Worm (Caenorhabditis elegans) whole organism, L4 larva: ENCODE results near the gene ivns-1.

Experiments
- D1046.2 ChIP-seq: fragments of 200-800 bp; sonication (Bioruptor generic); IDR thresholded peaks from 2 replicates; pipeline ENCODE4 v1.3.6; 2022; ENCODE audit warnings: missing genetic modification characterization, missing compliant biosample characterization
- F10B5.3 ChIP-seq: sonication (generic microtip); optimal IDR thresholded peaks from 2 replicates; lab custom pipeline; 2016; ENCODE audit warnings: mild to moderate bottlenecking, missing genetic modification characterization, missing compliant biosample characterization
- F26F4.8 ChIP-seq: fragments of 200-800 bp; sonication (Bioruptor generic); conservative IDR thresholded peaks from 2 replicates; pipeline ENCODE4 v1.3.6; 2022; ENCODE audit warnings: missing genetic modification characterization, missing compliant biosample characterization
- F37D6.2 ChIP-seq: sonication (generic microtip); optimal IDR thresholded peaks from 2 replicates; lab custom pipeline; 2016; ENCODE audit warnings: mild to moderate bottlenecking, missing genetic modification characterization, missing compliant biosample characterization
- R02D3.7 ChIP-seq: fragments of 150-350 bp; sonication (generic microtip); optimal IDR thresholded peaks from 3 replicates; lab custom pipeline; 2014; ENCODE audit warnings: missing biosample characterization, missing genetic modification characterization
- T26A8.4 ChIP-seq: fragments of 200-800 bp; sonication (Bioruptor generic); IDR thresholded peaks from 2 replicates; pipeline ENCODE4 v1.3.6; 2022; ENCODE audit warnings: missing genetic modification characterization, missing compliant biosample characterization
- Y48G9A.11 ChIP-seq: fragments of 200-800 bp; sonication (Bioruptor generic); IDR thresholded peaks from 2 replicates; pipeline ENCODE4 v1.3.6; 2022; ENCODE audit warnings: missing genetic modification reagents, missing genetic modification characterization, missing compliant biosample characterization
- Y5F2A.4 ChIP-seq: fragments of 200-800 bp; sonication (Bioruptor generic); optimal IDR thresholded peaks from 2 replicates; lab custom pipeline; 2018; ENCODE audit warnings: mild to moderate bottlenecking, missing genetic modification characterization, missing compliant biosample characterization
- aha-1 ChIP-seq: fragments of 150-350 bp; peaks from one replicate; lab custom pipeline; 2014; ENCODE audit warnings: missing biosample characterization, missing genetic modification characterization
- ama-1 ChIP-seq: fragments of 150-350 bp; optimal IDR thresholded peaks from 2 replicates; lab custom pipeline; 2014; ENCODE audit warnings: inconsistent platforms, mixed read lengths
- arid-1 ChIP-seq: fragments of 200-800 bp; sonication (Bioruptor generic); conservative IDR thresholded peaks from 2 replicates; pipeline ENCODE4 v1.3.6; 2022; ENCODE audit warnings: missing genetic modification reagents, missing genetic modification characterization, missing compliant biosample characterization
- ceh-32 ChIP-seq: sonication (generic microtip); optimal IDR thresholded peaks from 2 replicates; lab custom pipeline; 2016; ENCODE audit warnings: mild to moderate bottlenecking, missing genetic modification characterization, missing compliant biosample characterization; ENCODE audit not compliant: poor library complexity
- ceh-44 ChIP-seq: fragments of 200-800 bp; sonication (Bioruptor generic); IDR thresholded peaks from 2 replicates; pipeline ENCODE4 v1.3.6; 2022; ENCODE audit warnings: missing genetic modification reagents, missing genetic modification characterization, missing compliant biosample characterization
- ceh-62 ChIP-seq: sonication (generic microtip); optimal IDR thresholded peaks from 2 replicates; lab custom pipeline; 2017; ENCODE audit warnings: missing biosample characterization, missing genetic modification characterization
- daf-16 ChIP-seq, 3 experiments: sonication (generic microtip); optimal IDR thresholded peaks; 2 replicates each; lab custom pipeline; 2016 to 2017; ENCODE audit warnings: missing genetic modification characterization in 3 of 3, missing genetic modification reagents in 3 of 3, mild to moderate bottlenecking in 2 of 3, missing compliant biosample characterization in 2 of 3, missing biosample characterization in 1 of 3, moderate library complexity in 1 of 3
- daf-8 ChIP-seq: fragments of 200-800 bp; sonication (Bioruptor generic); IDR thresholded peaks from 2 replicates; pipeline ENCODE4 v1.3.6; 2022; ENCODE audit warnings: missing genetic modification characterization, missing compliant biosample characterization
- dpl-1 ChIP-seq: fragments of 150-350 bp; optimal IDR thresholded peaks from 2 replicates; lab custom pipeline; 2014; ENCODE audit warnings: missing biosample characterization, missing genetic modification reagents, missing genetic modification characterization
- duxl-1 ChIP-seq: sonication (generic microtip); optimal IDR thresholded peaks from 2 replicates; lab custom pipeline; 2016; ENCODE audit warnings: mild to moderate bottlenecking, missing genetic modification characterization, moderate library complexity, missing compliant biosample characterization; ENCODE audit not compliant: poor library complexity
- hif-1 ChIP-seq, 2 experiments: sonication (generic microtip); optimal IDR thresholded peaks; 2 replicates each; lab custom pipeline; 2016 to 2017; ENCODE audit warnings: missing compliant biosample characterization in 2 of 2, missing genetic modification characterization in 2 of 2, missing genetic modification reagents in 2 of 2, missing genotype in 2 of 2, mild to moderate bottlenecking in 1 of 2
- lin-15B ChIP-seq: fragments of 150-350 bp; sonication (generic microtip); optimal IDR thresholded peaks from 3 replicates; lab custom pipeline; 2014; ENCODE audit warnings: missing biosample characterization, missing genetic modification characterization
- lir-3 ChIP-seq: sonication (generic microtip); optimal IDR thresholded peaks from 2 replicates; lab custom pipeline; 2016; ENCODE audit warnings: mild to moderate bottlenecking, missing genetic modification characterization, missing compliant biosample characterization
- lsy-2 ChIP-seq, 2 experiments: fragments of 150-350 bp in 1 of 2; sonication (generic microtip) in 1 of 2; optimal IDR thresholded peaks; 2 replicates each; lab custom pipeline; 2014 to 2017; ENCODE audit warnings: missing biosample characterization in 2 of 2, missing genetic modification characterization in 2 of 2
- madf-5 ChIP-seq, 2 experiments: fragments of 200-800 bp; sonication (Bioruptor generic); IDR thresholded peaks; 2 replicates each; pipeline ENCODE4 v1.3.6; 2022; ENCODE audit warnings: missing compliant biosample characterization in 2 of 2, missing genetic modification characterization in 2 of 2
- mdl-1 ChIP-seq, 2 experiments: fragments of 150-350 bp in 1 of 2; sonication (generic microtip) in 1 of 2; optimal IDR thresholded peaks; 2 replicates each; lab custom pipeline; 2014 to 2017; ENCODE audit warnings: missing biosample characterization in 2 of 2, missing genetic modification characterization in 2 of 2
- mxl-3 ChIP-seq: fragments of 200-800 bp; sonication (Bioruptor generic); optimal IDR thresholded peaks from 2 replicates; lab custom pipeline; 2018; ENCODE audit warnings: mild to moderate bottlenecking, missing genetic modification characterization, missing compliant biosample characterization
- nhr-111 ChIP-seq: fragments of 200-800 bp; sonication (Bioruptor generic); optimal IDR thresholded peaks from 2 replicates; lab custom pipeline; 2018; ENCODE audit warnings: mild to moderate bottlenecking, missing genetic modification characterization, missing compliant biosample characterization
- nhr-237 ChIP-seq: sonication (generic microtip); optimal IDR thresholded peaks from 2 replicates; lab custom pipeline; 2017; ENCODE audit warnings: missing biosample characterization, missing genetic modification characterization
- nhr-28 ChIP-seq: fragments of 150-350 bp; optimal IDR thresholded peaks from 2 replicates; lab custom pipeline; 2014; ENCODE audit warnings: missing biosample characterization, missing genetic modification characterization
- nhr-76 ChIP-seq: fragments of 150-350 bp; optimal IDR thresholded peaks from 2 replicates; lab custom pipeline; 2014; ENCODE audit warnings: missing biosample characterization, missing genetic modification characterization
- pha-4 ChIP-seq, 2 experiments: fragments of 150-350 bp in 1 of 2; fragments of 200-800 bp in 1 of 2; sonication (Bioruptor generic) in 1 of 2; IDR thresholded peaks in 1 of 2; optimal IDR thresholded peaks in 1 of 2; 2 replicates each; pipeline versions ENCODE4 v1.3.6 to Lab custom; 2014 to 2022; ENCODE audit warnings: missing genetic modification characterization in 2 of 2, missing genetic modification reagents in 2 of 2, missing biosample characterization in 1 of 2, missing compliant biosample characterization in 1 of 2
- rbr-2 ChIP-seq: sonication (generic microtip); optimal IDR thresholded peaks from 2 replicates; lab custom pipeline; 2016; ENCODE audit warnings: missing genotype, missing genetic modification characterization, missing compliant biosample characterization
- skn-1 ChIP-seq: fragments of 150-350 bp; optimal IDR thresholded peaks from 2 replicates; lab custom pipeline; 2014; ENCODE audit warnings: missing biosample characterization, missing genetic modification characterization
- snpc-1.2 ChIP-seq: fragments of 200-800 bp; sonication (Bioruptor generic); IDR thresholded peaks from 2 replicates; pipeline ENCODE4 v1.3.6; 2022; ENCODE audit warnings: missing genetic modification reagents, missing genetic modification characterization, missing compliant biosample characterization
- snpc-4 ChIP-seq: fragments of 150-350 bp; optimal IDR thresholded peaks from 2 replicates; lab custom pipeline; 2014; ENCODE audit warnings: missing biosample characterization, missing genetic modification characterization
- unc-39 ChIP-seq: sonication (generic microtip); optimal IDR thresholded peaks from 2 replicates; lab custom pipeline; 2017; ENCODE audit warnings: missing biosample characterization, missing genetic modification characterization
- unc-62 ChIP-seq, 3 experiments: fragments of 150-350 bp in 1 of 3; sonication (generic microtip); optimal IDR thresholded peaks in 2 of 3; peaks in 1 of 3; 1 replicate in 1 of 3; 2 replicates in 2 of 3; lab custom pipeline; 2014 to 2017; ENCODE audit warnings: missing biosample characterization in 3 of 3, missing genetic modification characterization in 3 of 3, missing genetic modification reagents in 3 of 3, missing genotype in 1 of 3
- zfp-3 ChIP-seq: fragments of 200-800 bp; sonication (Bioruptor generic); conservative IDR thresholded peaks from 2 replicates; pipeline ENCODE4 v1.3.6; 2022; ENCODE audit warnings: missing genetic modification reagents, missing genetic modification characterization, missing compliant biosample characterization
- ztf-11 ChIP-seq: fragments of 150-350 bp; optimal IDR thresholded peaks from 2 replicates; lab custom pipeline; 2014; ENCODE audit warnings: missing biosample characterization, missing genetic modification characterization

Gene ivns-1

ce11 chrX:12642952-12643351 is 8.8 kb upstream of the ivns-1 start (continued):
- TF ChIP-seq R02D3.7 (tag; lab: Kevin White, UChicago) (no peak), unc-62 (GFP tag; optimal IDR thresholded peaks at IDR 0.05 in 1 of 2; lab: Kevin White, UChicago) (peak in 1 of 2 experiments; percentile 83), unc-62 (tag; optimal IDR thresholded peaks at IDR 0.05; lab: Kevin White, UChicago) (no peak), daf-16 (GFP tag; optimal IDR thresholded peaks at IDR 0.05; lab: Kevin White, UChicago) (no peak), daf-16 (tag; optimal IDR thresholded peaks at IDR 0.05; lab: Kevin White, UChicago) (no peak), skn-1 (tag; lab: Kevin White, UChicago) (no peak), ceh-32 (no peak), rbr-2 (tag; lab: Kevin White, UChicago) (no peak), zfp-3 (no peak), hif-1 (tag; optimal IDR thresholded peaks at IDR 0.05; lab: Kevin White, UChicago) (no peak), nhr-111 (GFP tag; lab: Kevin White, UChicago) (no peak), dpl-1 (GFP tag; lab: Kevin White, UChicago) (no peak), snpc-4 (no peak), ceh-44 (GFP tag; lab: Robert Waterston, UW) (no peak), mdl-1 (tag; optimal IDR thresholded peaks at IDR 0.05; lab: Kevin White, UChicago) (peak in 1 of 2 experiments; percentile 11), D1046.2 (GFP tag; lab: Robert Waterston, UW) (no peak), ceh-62 (tag; lab: Kevin White, UChicago) (no peak), aha-1 (no peak), lsy-2 (tag; optimal IDR thresholded peaks at IDR 0.05; lab: Kevin White, UChicago) (no peak), ama-1 (no peak), arid-1 (no peak), snpc-1.2 (GFP tag; lab: Robert Waterston, UW) (no peak)

- TF ChIP-seq pha-4 (GFP tag; IDR thresholded peaks at IDR 0.05; lab: Robert Waterston, UW) (no peak), pha-4 (tag; optimal IDR thresholded peaks at IDR 0.05; lab: Kevin White, UChicago) (no peak), lin-15B (tag; lab: Kevin White, UChicago) (no peak), nhr-237 (no peak), mxl-3 (GFP tag; lab: Kevin White, UChicago) (no peak), Y5F2A.4 (GFP tag; lab: Kevin White, UChicago) (no peak), F10B5.3 (tag; lab: Kevin White, UChicago) (no peak), nhr-76 (no peak), nhr-28 (tag; lab: Kevin White, UChicago) (no peak), lsy-2 (tag; optimal IDR thresholded peaks at IDR 0.05; lab: Kevin White, UChicago) (no peak)
These were observed 6.8 kb upstream of the ivns-1 start for ce11 chrX:12640961-12641360.

DNA sequence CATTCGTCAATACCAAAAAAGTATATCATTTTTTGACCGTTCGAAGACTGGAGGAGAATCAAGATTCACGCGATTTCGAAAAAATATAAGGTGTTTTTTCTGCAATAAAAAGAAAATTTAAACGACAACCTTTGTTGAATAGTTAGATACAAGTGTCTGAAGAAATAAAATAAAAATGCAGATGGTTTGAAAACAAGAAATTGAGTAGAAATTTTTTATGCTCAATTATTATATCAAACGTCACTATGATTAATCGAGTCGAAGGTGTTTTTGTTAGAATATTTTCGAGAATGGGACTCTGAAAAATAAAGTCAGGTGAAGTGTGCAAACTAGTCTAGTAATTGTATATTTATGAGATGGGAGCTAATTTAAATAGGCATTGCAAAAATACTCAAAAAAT is 6.3 kb upstream of the ivns-1 start, which contains the start of gene R09A8.5:
R09A8.5 (minus strand) TSS at position 101 of the 400 bp plus-strand sequence.
- TF ChIP-seq nhr-76, result no peak
- no peak for TF ChIP-seq T26A8.4 (GFP tag; lab: Robert Waterston, UW)
- no peak for TF ChIP-seq lin-15B (tag; lab: Kevin White, UChicago)
- TF ChIP-seq unc-62 (GFP tag; optimal IDR thresholded peaks at IDR 0.05 in 1 of 2; lab: Kevin White, UChicago), result no peak
- TF ChIP-seq unc-62 (tag; optimal IDR thresholded peaks at IDR 0.05; lab: Kevin White, UChicago), result no peak
- no peak for TF ChIP-seq F26F4.8 (GFP tag; lab: Robert Waterston, UW)
- TF ChIP-seq madf-5 (GFP tag; IDR thresholded peaks at IDR 0.05; lab: Robert Waterston, UW), result no peak
- TF ChIP-seq ztf-11 (tag; lab: Kevin White, UChicago), result no peak
- TF ChIP-seq Y48G9A.11 (GFP tag; lab: Robert Waterston, UW), result no peak
- no peak for TF ChIP-seq daf-8 (GFP tag; lab: Robert Waterston, UW)
- no peak for TF ChIP-seq lir-3
- no peak for TF ChIP-seq F10B5.3 (tag; lab: Kevin White, UChicago)
- TF ChIP-seq duxl-1, result no peak
- TF ChIP-seq F37D6.2, result no peak
- no peak for TF ChIP-seq unc-39 (tag; lab: Kevin White, UChicago)
